Worm (Caenorhabditis elegans): Measurements from ENCODE around the gene srt-67.

ce11 chrV:5272619-5273074, 15.4 kb upstream of the srt-67 start:
- TF ChIP-seq nhr-12 (tag; optimal IDR thresholded peaks at IDR 0.05) (no peak), sptf-1 (tag; optimal IDR thresholded peaks at IDR 0.05) (no peak)

All from whole organism, mixed stage, embryonic.